Fruit fly (Drosophila melanogaster): ENCODE data around the gene CG14810.

The CG14810 gene

dm6 chrX:1849914-1850313 is 29.8 kb upstream of the CG14810 start (continued):
- TF ChIP-seq PHDP (tag; optimal IDR thresholded peaks at IDR 0.05) (peak; percentile 92), Atf3 (GFP tag; optimal IDR thresholded peaks at IDR 0.05) (peak; percentile 36), ap (GFP tag; IDR thresholded peaks at IDR 0.05) (no peak), E2f1 (GFP tag; IDR thresholded peaks at IDR 0.05) (peak; percentile 73), repo (GFP tag; optimal IDR thresholded peaks at IDR 0.05) (peak; percentile 62), CG11085 (GFP tag; IDR thresholded peaks at IDR 0.05) (no peak; the same call in 1 of the 2 replicates), zen2 (GFP tag; IDR thresholded peaks at IDR 0.05; ENCODE audit: partially characterized antibody) (no peak), gem (tag; optimal IDR thresholded peaks at IDR 0.05) (peak; percentile 94), Hand (GFP tag; optimal IDR thresholded peaks at IDR 0.05) (peak; percentile 92), HLH3B (GFP tag; IDR thresholded peaks at IDR 0.05) (peak; percentile 71), mld (GFP tag; IDR thresholded peaks at IDR 0.05; ENCODE audit: partially characterized antibody) (no peak), CG9215 (GFP tag; IDR thresholded peaks at IDR 0.05) (peak; percentile 75), Sin3A (optimal IDR thresholded peaks at IDR 0.05) (no peak), danr (GFP tag; IDR thresholded peaks at IDR 0.05) (no peak), ken (GFP tag; IDR thresholded peaks at IDR 0.05) (peak; percentile 54; the same call in 1 of the 3 replicates), tio (GFP tag; optimal IDR thresholded peaks at IDR 0.05) (peak; percentile 81), ems (GFP tag; optimal IDR thresholded peaks at IDR 0.05) (peak; percentile 78), Hr51 (GFP tag; optimal IDR thresholded peaks at IDR 0.05) (peak; percentile 76 to 89), CG11456 (GFP tag; IDR thresholded peaks at IDR 0.05) (peak; percentile 83), Mes4 (GFP tag; optimal IDR thresholded peaks at IDR 0.05) (no peak), grn (GFP tag; optimal IDR thresholded peaks at IDR 0.05) (peak; percentile 50), Oli (tag; optimal IDR thresholded peaks at IDR 0.05) (peak; percentile 85), Taf1 (GFP tag; IDR thresholded peaks at IDR 0.05) (peak; percentile 58), NK7.1 (GFP tag; optimal IDR thresholded peaks at IDR 0.05) (peak; percentile 21), Sry-β (GFP tag; optimal IDR thresholded peaks at IDR 0.05) (peak; percentile 6), gcm2 (GFP tag; optimal IDR thresholded peaks at IDR 0.05) (peak; percentile 44), Lhr (GFP tag; optimal IDR thresholded peaks at IDR 0.05) (no peak), CG11723 (GFP tag; optimal IDR thresholded peaks at IDR 0.05) (peak; percentile 63), Doc2 (GFP tag; IDR thresholded peaks at IDR 0.05) (0 out of 2 replicates have a peak, but pooled peaks have one; percentile 47), gsb (GFP tag; IDR thresholded peaks at IDR 0.05) (peak; percentile 44; the same call in 1 of the 2 replicates), CG11560 (tag; IDR thresholded peaks at IDR 0.05) (0 out of 3 replicates have a peak, but pooled peaks have one; percentile 58), CG32532 (GFP tag; IDR thresholded peaks at IDR 0.05) (peak; percentile 91), ci (GFP tag; IDR thresholded peaks at IDR 0.05) (peak; percentile 74; the same call in 2 of the 3 replicates), CG8359 (GFP tag; optimal IDR thresholded peaks at IDR 0.05; ENCODE audit: borderline replicate concordance) (peak; percentile 46), jumu (GFP tag; optimal IDR thresholded peaks at IDR 0.05) (peak; percentile 56), CG8281 (tag; optimal IDR thresholded peaks at IDR 0.05) (peak; percentile 62), Hmr (GFP tag; optimal IDR thresholded peaks at IDR 0.05) (peak; percentile 95), CG15601 (tag; optimal IDR thresholded peaks at IDR 0.05) (peak; percentile 62), CG12071 (GFP tag; optimal IDR thresholded peaks at IDR 0.05) (peak; percentile 90), kni (GFP tag; optimal IDR thresholded peaks at IDR 0.05) (no peak), chm (GFP tag; IDR thresholded peaks at IDR 0.05) (no peak), CG8089 (GFP tag; optimal IDR thresholded peaks at IDR 0.05) (peak; percentile 44), CG5953 (GFP tag; IDR thresholded peaks at IDR 0.05) (no peak), aop (GFP tag; IDR thresholded peaks at IDR 0.05) (no peak), Dek (tag; optimal IDR thresholded peaks at IDR 0.05) (peak; percentile 92), CG17359 (tag; optimal IDR thresholded peaks at IDR 0.05) (peak; percentile 87), CG34376 (GFP tag; optimal IDR thresholded peaks at IDR 0.05) (peak; percentile 92), ind (GFP tag; optimal IDR thresholded peaks at IDR 0.05) (peak; percentile 87), bbx (GFP tag; IDR thresholded peaks at IDR 0.05; ENCODE audit: partially characterized antibody) (no peak), Dip2 (GFP tag; IDR thresholded peaks at IDR 0.05) (no peak; the same call in 1 of the 2 replicates), Pdp1 (GFP tag; optimal IDR thresholded peaks at IDR 0.05) (peak; percentile 74 to 85)

All from whole organism, embryonic.